Worm (Caenorhabditis elegans) whole organism, L4 larva: ENCODE results near the gene ZK637.12.
A peak's percentile ranks its signal among the peaks of the same experiment; 100 is the strongest.

ENCODE experiments used
- Y48G9A.11 ChIP-seq: fragments of 200-800 bp; sonication (Bioruptor generic); IDR thresholded peaks from 2 replicates; pipeline ENCODE4 v1.3.6; 2022; ENCODE audit warnings: missing genetic modification reagents, missing genetic modification characterization, missing compliant biosample characterization
- ZK337.2 ChIP-seq: fragments of 200-800 bp; sonication (Bioruptor generic); IDR thresholded peaks from 2 replicates; pipeline ENCODE4 v1.3.6; 2022; ENCODE audit warnings: missing genetic modification reagents, missing genetic modification characterization, missing compliant biosample characterization
- ZK546.5 ChIP-seq, 2 experiments: sonication (generic microtip); optimal IDR thresholded peaks; 2 replicates each; lab custom pipeline; 2017; ENCODE audit warnings: missing biosample characterization in 2 of 2, missing genetic modification characterization in 2 of 2
- aha-1 ChIP-seq: fragments of 150-350 bp; peaks from one replicate; lab custom pipeline; 2014; ENCODE audit warnings: missing biosample characterization, missing genetic modification characterization
- aly-2 ChIP-seq: sonication (generic microtip); optimal IDR thresholded peaks from 2 replicates; lab custom pipeline; 2018; ENCODE audit warnings: missing biosample characterization, missing genetic modification characterization
- ama-1 ChIP-seq: fragments of 150-350 bp; optimal IDR thresholded peaks from 2 replicates; lab custom pipeline; 2014; ENCODE audit warnings: inconsistent platforms, mixed read lengths
- ceh-20 ChIP-seq: fragments of 200-800 bp; sonication (Bioruptor generic); IDR thresholded peaks from 2 replicates; pipeline ENCODE4 v1.3.6; 2022; ENCODE audit warnings: missing genetic modification reagents, missing genetic modification characterization, missing compliant biosample characterization
- ceh-28 ChIP-seq: fragments of 150-350 bp; optimal IDR thresholded peaks from 2 replicates; lab custom pipeline; 2014; ENCODE audit warnings: missing biosample characterization, missing genetic modification reagents, missing genetic modification characterization
- ceh-62 ChIP-seq: sonication (generic microtip); optimal IDR thresholded peaks from 2 replicates; lab custom pipeline; 2017; ENCODE audit warnings: missing biosample characterization, missing genetic modification characterization
- ceh-82 ChIP-seq: sonication (generic microtip); optimal IDR thresholded peaks from 2 replicates; lab custom pipeline; 2017; ENCODE audit warnings: missing biosample characterization, missing genetic modification characterization
- daf-8 ChIP-seq: fragments of 200-800 bp; sonication (Bioruptor generic); IDR thresholded peaks from 2 replicates; pipeline ENCODE4 v1.3.6; 2022; ENCODE audit warnings: missing genetic modification characterization, missing compliant biosample characterization
- dpl-1 ChIP-seq: fragments of 150-350 bp; optimal IDR thresholded peaks from 2 replicates; lab custom pipeline; 2014; ENCODE audit warnings: missing biosample characterization, missing genetic modification reagents, missing genetic modification characterization
- egl-43 ChIP-seq: fragments of 200-800 bp; sonication (Bioruptor generic); IDR thresholded peaks from 2 replicates; pipeline ENCODE4 v1.3.6; 2022; ENCODE audit warnings: missing genetic modification reagents, missing genetic modification characterization, missing compliant biosample characterization
- gei-8 ChIP-seq: fragments of 200-800 bp; sonication (Bioruptor generic); optimal IDR thresholded peaks from 2 replicates; lab custom pipeline; 2018; ENCODE audit warnings: mild to moderate bottlenecking, missing genetic modification characterization, missing compliant biosample characterization
- jun-1 ChIP-seq: fragments of 150-350 bp; optimal IDR thresholded peaks from 2 replicates; lab custom pipeline; 2014; ENCODE audit warnings: missing biosample characterization, missing genetic modification reagents, missing genetic modification characterization
- lim-7 ChIP-seq: fragments of 200-800 bp; sonication (Bioruptor generic); IDR thresholded peaks from 2 replicates; pipeline ENCODE4 v1.3.6; 2022; ENCODE audit warnings: missing genetic modification characterization, missing compliant biosample characterization
- lin-13 ChIP-seq: fragments of 150-350 bp; optimal IDR thresholded peaks from 2 replicates; lab custom pipeline; 2014; ENCODE audit warnings: missing biosample characterization, missing genetic modification reagents, missing genetic modification characterization
- lin-29 ChIP-seq: fragments of 200-800 bp; sonication (Bioruptor generic); IDR thresholded peaks from 2 replicates; pipeline ENCODE4 v1.3.6; 2022; ENCODE audit warnings: missing genetic modification reagents, missing genetic modification characterization, missing compliant biosample characterization
- lin-38 ChIP-seq: fragments of 200-800 bp; sonication (Bioruptor generic); IDR thresholded peaks from 2 replicates; pipeline ENCODE4 v1.3.6; 2022; ENCODE audit warnings: missing genetic modification reagents, missing genetic modification characterization, missing compliant biosample characterization
- lin-39 ChIP-seq: fragments of 150-350 bp; optimal IDR thresholded peaks from 2 replicates; lab custom pipeline; 2014; ENCODE audit warnings: missing biosample characterization, missing genetic modification reagents, missing genetic modification characterization
- lsy-2 ChIP-seq, 2 experiments: fragments of 150-350 bp in 1 of 2; sonication (generic microtip) in 1 of 2; optimal IDR thresholded peaks; 2 replicates each; lab custom pipeline; 2014 to 2017; ENCODE audit warnings: missing biosample characterization in 2 of 2, missing genetic modification characterization in 2 of 2
- mdl-1 ChIP-seq, 2 experiments: fragments of 150-350 bp in 1 of 2; sonication (generic microtip) in 1 of 2; optimal IDR thresholded peaks; 2 replicates each; lab custom pipeline; 2014 to 2017; ENCODE audit warnings: missing biosample characterization in 2 of 2, missing genetic modification characterization in 2 of 2
- mdt-29 ChIP-seq: fragments of 200-800 bp; sonication (Bioruptor generic); IDR thresholded peaks from 2 replicates; pipeline ENCODE4 v1.3.6; 2022; ENCODE audit warnings: missing genetic modification reagents, missing genetic modification characterization, missing compliant biosample characterization
- mep-1 ChIP-seq: fragments of 150-350 bp; sonication (generic microtip); optimal IDR thresholded peaks from 3 replicates; lab custom pipeline; 2014; ENCODE audit warnings: missing biosample characterization, missing genetic modification characterization
- mes-2 ChIP-seq: sonication (generic microtip); optimal IDR thresholded peaks from 2 replicates; lab custom pipeline; 2016; ENCODE audit warnings: missing genotype, mild to moderate bottlenecking, missing genetic modification characterization, missing compliant biosample characterization; ENCODE audit not compliant: poor library complexity, severe bottlenecking
- nhr-28 ChIP-seq: fragments of 150-350 bp; optimal IDR thresholded peaks from 2 replicates; lab custom pipeline; 2014; ENCODE audit warnings: missing biosample characterization, missing genetic modification characterization
- pha-4 ChIP-seq, 2 experiments: fragments of 150-350 bp in 1 of 2; fragments of 200-800 bp in 1 of 2; sonication (Bioruptor generic) in 1 of 2; IDR thresholded peaks in 1 of 2; optimal IDR thresholded peaks in 1 of 2; 2 replicates each; pipeline versions ENCODE4 v1.3.6 to Lab custom; 2014 to 2022; ENCODE audit warnings: missing genetic modification characterization in 2 of 2, missing genetic modification reagents in 2 of 2, missing biosample characterization in 1 of 2, missing compliant biosample characterization in 1 of 2
- sdz-12 ChIP-seq: fragments of 200-800 bp; sonication (Bioruptor generic); optimal IDR thresholded peaks from 2 replicates; lab custom pipeline; 2018; ENCODE audit warnings: mild to moderate bottlenecking, missing genetic modification characterization, missing compliant biosample characterization
- set-16 ChIP-seq: fragments of 200-800 bp; sonication (Bioruptor generic); IDR thresholded peaks from 2 replicates; pipeline ENCODE4 v1.3.6; 2022; ENCODE audit warnings: missing genetic modification reagents, missing genetic modification characterization, missing compliant biosample characterization
- tra-1 ChIP-seq: fragments of 200-800 bp; sonication (Bioruptor generic); IDR thresholded peaks from 2 replicates; pipeline ENCODE4 v1.3.6; 2022; ENCODE audit warnings: missing genetic modification reagents, missing genetic modification characterization, missing compliant biosample characterization
- unc-130 ChIP-seq: sonication (generic microtip); optimal IDR thresholded peaks from 2 replicates; lab custom pipeline; 2016; ENCODE audit warnings: missing genetic modification reagents, missing genetic modification characterization, missing compliant biosample characterization
- unc-62 ChIP-seq, 3 experiments: fragments of 150-350 bp in 1 of 3; sonication (generic microtip); optimal IDR thresholded peaks in 2 of 3; peaks in 1 of 3; 1 replicate in 1 of 3; 2 replicates in 2 of 3; lab custom pipeline; 2014 to 2017; ENCODE audit warnings: missing biosample characterization in 3 of 3, missing genetic modification characterization in 3 of 3, missing genetic modification reagents in 3 of 3, missing genotype in 1 of 3

The ZK637.12 gene

ce11 chrIII:8956146-8956646 is 32.2 kb downstream of the ZK637.12 start, which contains the start of the genes ZK643.5 and ZK643.2 (continued):
- TF ChIP-seq ZK337.2: no peak
- no peak for TF ChIP-seq tra-1 (GFP tag; lab: Robert Waterston, UW)
- peak; percentile 79 for TF ChIP-seq ceh-28 (tag; lab: Kevin White, UChicago)
- peak in 1 of 2 experiments; percentile 97 for TF ChIP-seq lsy-2 (tag; optimal IDR thresholded peaks at IDR 0.05; lab: Kevin White, UChicago)
- peak; percentile 80 for TF ChIP-seq dpl-1 (GFP tag; lab: Kevin White, UChicago)
- TF ChIP-seq lim-7 (GFP tag; lab: Robert Waterston, UW): no peak

ce11 chrIII:8960664-8961063 is 36.6 kb downstream of the ZK637.12 start, which contains the start of gene ZK643.6:
Gene ZK643.6 (minus strand): TSS chrIII:8960764.
- TF ChIP-seq ceh-62 (tag; lab: Kevin White, UChicago): no peak
- no peak for TF ChIP-seq ceh-20
- no peak for TF ChIP-seq lin-38
- TF ChIP-seq aha-1: no peak
- TF ChIP-seq daf-8 (GFP tag; lab: Robert Waterston, UW): no peak
- no peak for TF ChIP-seq gei-8 (GFP tag; lab: Kevin White, UChicago)
- no peak for TF ChIP-seq sdz-12
- no peak for TF ChIP-seq lin-13
- TF ChIP-seq mep-1 (tag; lab: Kevin White, UChicago): no peak
- TF ChIP-seq lin-29: no peak
- no peak for TF ChIP-seq mdl-1 (tag; optimal IDR thresholded peaks at IDR 0.05; lab: Kevin White, UChicago)
- no peak for TF ChIP-seq jun-1 (tag; lab: Kevin White, UChicago)
- TF ChIP-seq, all 104 proteins: peak for 0

ce11 chrIII:8961993-8962392 is 38.0 kb downstream of the ZK637.12 start, which contains the start of gene grl-25:
Gene grl-25 (plus strand): TSS chrIII:8962293.
- TF ChIP-seq ceh-82 (tag; lab: Kevin White, UChicago) (no peak), lin-39 (tag; lab: Kevin White, UChicago) (no peak), aly-2 (tag; lab: Kevin White, UChicago) (no peak), dpl-1 (GFP tag; lab: Kevin White, UChicago) (no peak), nhr-28 (no peak), unc-130 (GFP tag; lab: Kevin White, UChicago) (no peak), ZK546.5 (tag; optimal IDR thresholded peaks at IDR 0.05; lab: Kevin White, UChicago) (no peak), mdt-29 (no peak)

ce11 chrIII:8962475-8962874 is 38.4 kb downstream of the ZK637.12 start:
- TF ChIP-seq egl-43 (0 out of 2 replicates have a peak, but pooled peaks have one; percentile 16), mes-2 (tag; lab: Kevin White, UChicago) (no peak), mep-1 (tag; lab: Kevin White, UChicago) (no peak), set-16 (GFP tag; lab: Robert Waterston, UW) (peak; percentile 99), ama-1 (lab: Kevin White, UChicago) (no peak), pha-4 (GFP tag; IDR thresholded peaks at IDR 0.05; lab: Robert Waterston, UW) (peak; percentile 98; the same call in 1 of the 2 replicates), pha-4 (tag; optimal IDR thresholded peaks at IDR 0.05; lab: Kevin White, UChicago) (no peak)

ce11 chrIII:8964684-8965283 is 40.7 kb downstream of the ZK637.12 start:
- TF ChIP-seq dpl-1 (GFP tag; lab: Kevin White, UChicago) (no peak), Y48G9A.11 (GFP tag; lab: Robert Waterston, UW) (no peak), lin-39 (tag; lab: Kevin White, UChicago) (no peak), pha-4 (GFP tag; IDR thresholded peaks at IDR 0.05; lab: Robert Waterston, UW) (peak; percentile 69; the same call in 1 of the 2 replicates), pha-4 (tag; optimal IDR thresholded peaks at IDR 0.05; lab: Kevin White, UChicago) (no peak), unc-62 (GFP tag; optimal IDR thresholded peaks at IDR 0.05 in 1 of 2; lab: Kevin White, UChicago) (peak in 1 of 2 experiments; percentile 15), unc-62 (tag; optimal IDR thresholded peaks at IDR 0.05; lab: Kevin White, UChicago) (no peak), set-16 (GFP tag; lab: Robert Waterston, UW) (peak; percentile 96), daf-8 (GFP tag; lab: Robert Waterston, UW) (no peak)
